Fruit fly (Drosophila melanogaster): ENCODE measurements around the gene tal-1A.
A peak's percentile ranks its signal among the peaks of the same experiment; 100 is the strongest.

Gene tal-1A

DNA sequence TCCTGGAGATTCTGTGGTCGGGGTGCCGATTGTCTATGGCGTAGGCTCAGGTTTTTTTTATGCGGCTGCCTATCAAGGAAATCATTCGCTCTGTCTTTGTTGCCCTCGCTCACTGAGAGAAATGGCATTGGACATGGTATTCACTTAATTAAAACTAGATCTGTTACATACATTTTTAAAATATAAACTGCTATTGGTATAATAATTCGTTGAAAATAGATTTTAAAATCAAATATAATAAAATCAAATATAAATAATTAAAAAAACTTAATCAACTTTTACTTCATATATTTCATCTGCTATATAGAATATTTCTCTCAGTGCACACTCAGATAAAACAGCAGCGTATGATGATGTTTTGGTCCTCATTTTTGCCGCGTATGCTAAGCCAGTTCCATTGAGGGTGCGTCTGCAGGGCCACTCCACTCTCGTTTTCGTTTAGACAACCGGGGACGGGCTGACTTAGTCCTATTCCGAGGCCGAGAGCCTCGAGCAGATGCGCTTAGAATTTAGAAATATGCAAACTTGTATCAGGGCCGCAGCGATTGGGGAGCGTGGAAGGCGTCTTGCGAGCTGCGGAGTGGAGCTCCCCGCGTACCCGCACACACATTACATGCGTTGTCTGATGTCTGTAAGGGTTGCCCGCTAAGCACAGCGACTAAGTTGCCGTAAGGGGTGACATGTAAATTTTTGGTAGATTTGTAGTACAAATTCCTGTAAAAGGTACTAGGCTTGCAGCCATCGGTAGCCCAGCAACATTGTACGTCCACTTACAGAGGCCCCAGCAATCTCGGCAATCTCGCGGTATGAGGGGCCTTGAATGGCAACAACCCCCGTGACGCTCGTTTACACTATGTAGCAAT lies 13.1 kb upstream of the tal-1A start (continued):
- no peak for TF ChIP-seq run (tag; optimal IDR thresholded peaks at IDR 0.05)
- TF ChIP-seq nerfin-2 (GFP tag; IDR thresholded peaks at IDR 0.05; ENCODE audit: partially characterized antibody): no peak
- no peak for TF ChIP-seq dati (GFP tag; IDR thresholded peaks at IDR 0.05)
- TF ChIP-seq CG4854 (GFP tag; optimal IDR thresholded peaks at IDR 0.05): no peak
- TF ChIP-seq Chrac-16 (GFP tag; optimal IDR thresholded peaks at IDR 0.05): no peak
- no peak for TF ChIP-seq CG2202 (tag; optimal IDR thresholded peaks at IDR 0.05)
- TF ChIP-seq repo (GFP tag; optimal IDR thresholded peaks at IDR 0.05): no peak
- no peak for TF ChIP-seq CG10654 (GFP tag; optimal IDR thresholded peaks at IDR 0.05)
- no peak for TF ChIP-seq HLH54F (GFP tag; optimal IDR thresholded peaks at IDR 0.05)
- no peak for TF ChIP-seq CG3838 (GFP tag; optimal IDR thresholded peaks at IDR 0.05)
- TF ChIP-seq CG9797 (GFP tag; optimal IDR thresholded peaks at IDR 0.05): no peak
- peak; percentile 80 for TF ChIP-seq CG15696 (tag; optimal IDR thresholded peaks at IDR 0.05)
- TF ChIP-seq Atf6 (GFP tag; IDR thresholded peaks at IDR 0.05): no peak
- no peak for TF ChIP-seq CG43689 (GFP tag; IDR thresholded peaks at IDR 0.05)
- TF ChIP-seq CG7987 (GFP tag; optimal IDR thresholded peaks at IDR 0.05): no peak
- no peak for TF ChIP-seq ap (GFP tag; IDR thresholded peaks at IDR 0.05)
- TF ChIP-seq slp2 (GFP tag; optimal IDR thresholded peaks at IDR 0.05): no peak

DNA sequence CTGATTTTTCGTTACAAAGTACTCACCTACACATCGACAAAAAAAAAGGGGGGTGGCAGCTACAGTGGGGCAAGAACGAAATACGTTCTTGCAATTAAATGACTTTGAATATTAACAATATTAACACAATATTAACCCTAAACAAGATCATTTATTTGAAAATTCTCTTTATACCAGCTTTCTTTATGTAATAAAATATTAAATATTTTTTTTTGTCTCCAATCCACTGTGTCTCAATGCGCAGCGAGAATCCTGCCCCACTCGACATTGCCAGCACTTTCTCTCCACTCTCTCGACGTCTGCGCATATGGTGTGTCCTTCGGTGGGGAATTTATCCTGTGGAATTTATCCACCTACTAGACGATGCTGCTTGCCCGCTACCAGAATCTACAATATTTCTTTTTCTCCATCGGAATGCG lies 12.5 kb upstream of the tal-1A start:
- TF ChIP-seq Antp (GFP tag; optimal IDR thresholded peaks at IDR 0.05): peak; percentile 49
- peak; percentile 91 for TF ChIP-seq CG11504 (tag; optimal IDR thresholded peaks at IDR 0.05)
- peak; percentile 4 for TF ChIP-seq CG3163 (GFP tag; optimal IDR thresholded peaks at IDR 0.05)
- TF ChIP-seq CG7357 (GFP tag; IDR thresholded peaks at IDR 0.05): peak; percentile 80
- TF ChIP-seq CG14710 (tag; optimal IDR thresholded peaks at IDR 0.05): peak; percentile 80
- peak; percentile 54 for TF ChIP-seq nom (GFP tag; optimal IDR thresholded peaks at IDR 0.05)
- TF ChIP-seq H2.0 (GFP tag; IDR thresholded peaks at IDR 0.05): peak; percentile 91
- TF ChIP-seq CG7987 (GFP tag; optimal IDR thresholded peaks at IDR 0.05): peak; percentile 49
- TF ChIP-seq Max (GFP tag; optimal IDR thresholded peaks at IDR 0.05): peak; percentile 83
- peak in 1 of 2 experiments; percentile 35 for TF ChIP-seq Hr78 (GFP tag; optimal IDR thresholded peaks at IDR 0.05)
- peak; percentile 93 for TF ChIP-seq otp (GFP tag; IDR thresholded peaks at IDR 0.05)
- TF ChIP-seq CG6683 (GFP tag; optimal IDR thresholded peaks at IDR 0.05): peak; percentile 94
- peak; percentile 91 for TF ChIP-seq zfh1 (GFP tag; IDR thresholded peaks at IDR 0.05)
- TF ChIP-seq Dad (GFP tag; optimal IDR thresholded peaks at IDR 0.05): peak; percentile 57
- no peak for TF ChIP-seq btn (GFP tag; optimal IDR thresholded peaks at IDR 0.05)
- peak; percentile 86 for TF ChIP-seq CG4424 (GFP tag; optimal IDR thresholded peaks at IDR 0.05)
- peak; percentile 78 for TF ChIP-seq Lim3 (GFP tag; IDR thresholded peaks at IDR 0.05)
- TF ChIP-seq dysf (GFP tag; IDR thresholded peaks at IDR 0.05): peak; percentile 95
- peak; percentile 93 for TF ChIP-seq CG15269 (tag; optimal IDR thresholded peaks at IDR 0.05)
- TF ChIP-seq nerfin-1 (tag; optimal IDR thresholded peaks at IDR 0.05): peak; percentile 99
- no peak for TF ChIP-seq CG2129 (GFP tag; IDR thresholded peaks at IDR 0.05; ENCODE audit: partially characterized antibody)
- TF ChIP-seq CG13287 (GFP tag; IDR thresholded peaks at IDR 0.05; ENCODE audit: partially characterized antibody): peak; percentile 34; the same call in 1 of the 2 replicates
- TF ChIP-seq CG31365 (tag; optimal IDR thresholded peaks at IDR 0.05): peak; percentile 37
- peak; percentile 34 for TF ChIP-seq maf-S (GFP tag; optimal IDR thresholded peaks at IDR 0.05)
- TF ChIP-seq ttk (GFP tag; IDR thresholded peaks at IDR 0.05): peak; percentile 92
- peak; percentile 91 for TF ChIP-seq sd (tag; optimal IDR thresholded peaks at IDR 0.05)
- TF ChIP-seq hth (optimal IDR thresholded peaks at IDR 0.05): no peak
- TF ChIP-seq CG3838 (GFP tag; optimal IDR thresholded peaks at IDR 0.05): peak; percentile 27
- TF ChIP-seq D (optimal IDR thresholded peaks at IDR 0.05): no peak
- peak; percentile 88 for TF ChIP-seq D (GFP tag; optimal IDR thresholded peaks at IDR 0.05)
- peak; percentile 50 for TF ChIP-seq gcm2 (GFP tag; optimal IDR thresholded peaks at IDR 0.05)
- TF ChIP-seq Ptx1 (GFP tag; IDR thresholded peaks at IDR 0.05): peak; percentile 94
- peak; percentile 81 for TF ChIP-seq CG12219 (GFP tag; optimal IDR thresholded peaks at IDR 0.05)
- peak; percentile 60 for TF ChIP-seq CG4617 (GFP tag; optimal IDR thresholded peaks at IDR 0.05; ENCODE audit: borderline replicate concordance)

Measured in whole organism, embryonic.